Fruit fly (Drosophila melanogaster): ENCODE measurements around the gene Ir75d.

Ir75d gene

DNA sequence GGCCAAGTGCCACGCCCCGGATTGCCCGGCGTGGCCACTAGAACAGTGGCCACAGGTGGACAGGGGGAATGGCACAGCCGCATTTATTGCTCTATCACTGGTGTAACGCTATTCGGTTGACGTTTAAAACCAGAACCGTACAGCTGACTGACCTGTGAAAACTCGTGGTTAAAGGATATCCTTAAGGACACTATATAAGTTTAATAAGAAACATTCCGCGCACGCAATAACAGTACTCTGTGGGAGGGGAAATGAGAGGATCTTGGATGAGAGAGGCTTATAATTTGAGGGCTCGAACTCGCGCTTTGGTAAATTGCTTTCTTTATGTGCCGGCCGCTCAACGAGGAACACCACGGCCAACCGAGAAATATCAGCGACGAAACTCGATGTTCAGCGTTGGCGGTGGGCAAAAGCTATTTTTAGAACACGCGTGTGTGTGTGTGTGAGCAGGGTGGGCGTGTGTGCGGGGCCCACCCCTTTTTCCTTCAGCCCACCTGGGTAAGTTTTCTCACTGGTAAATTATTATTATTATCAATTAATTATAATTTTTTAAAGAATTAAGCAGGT lies 14.6 kb downstream of the Ir75d start (continued):
- TF ChIP-seq fkh (GFP tag; optimal IDR thresholded peaks at IDR 0.05) (no peak), CG3032 (tag; optimal IDR thresholded peaks at IDR 0.05) (no peak), CG11902 (GFP tag; optimal IDR thresholded peaks at IDR 0.05) (no peak), acj6 (GFP tag; optimal IDR thresholded peaks at IDR 0.05) (no peak), vri (GFP tag; optimal IDR thresholded peaks at IDR 0.05) (peak; percentile 27), Sox15 (GFP tag; optimal IDR thresholded peaks at IDR 0.05) (no peak), CG6163 (GFP tag; IDR thresholded peaks at IDR 0.05) (no peak), CG6854 (GFP tag; optimal IDR thresholded peaks at IDR 0.05) (peak; percentile 15), CG34406 (GFP tag; optimal IDR thresholded peaks at IDR 0.05) (no peak), topi (GFP tag; optimal IDR thresholded peaks at IDR 0.05) (no peak), cyc (GFP tag; optimal IDR thresholded peaks at IDR 0.05) (no peak), Hr39 (GFP tag; optimal IDR thresholded peaks at IDR 0.05) (no peak), fd59A (GFP tag; optimal IDR thresholded peaks at IDR 0.05) (no peak), dac (GFP tag; optimal IDR thresholded peaks at IDR 0.05) (no peak), Hr4 (GFP tag; optimal IDR thresholded peaks at IDR 0.05) (no peak), Met (GFP tag; optimal IDR thresholded peaks at IDR 0.05) (no peak)

DNA sequence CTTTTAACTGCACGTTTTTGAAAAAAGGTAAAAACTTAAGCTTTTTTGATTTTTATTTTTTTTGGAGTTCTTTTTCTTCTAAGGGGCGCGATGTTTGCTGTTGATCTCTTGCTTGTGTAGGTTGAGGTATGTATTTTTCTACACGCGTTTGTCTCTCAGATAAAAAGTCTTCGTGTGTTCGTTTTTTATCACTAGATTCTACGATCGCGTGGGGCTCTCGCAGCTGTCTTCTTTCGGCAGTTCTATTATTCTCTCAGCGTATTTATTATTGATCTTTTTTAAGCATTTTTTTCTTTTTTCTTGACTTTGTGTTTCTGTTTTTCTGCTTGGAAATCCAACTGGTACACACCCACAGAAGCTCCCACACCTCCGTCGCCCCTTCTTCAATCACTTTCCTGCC lies 15.9 kb downstream of the Ir75d start:
- TF ChIP-seq CG6276 (GFP tag; optimal IDR thresholded peaks at IDR 0.05) = peak; percentile 67
- no peak for TF ChIP-seq net (GFP tag; optimal IDR thresholded peaks at IDR 0.05)
- TF ChIP-seq CG16779 (tag; optimal IDR thresholded peaks at IDR 0.05) = no peak
- no peak for TF ChIP-seq topi (GFP tag; optimal IDR thresholded peaks at IDR 0.05)
- TF ChIP-seq Eip75B (GFP tag; optimal IDR thresholded peaks at IDR 0.05) = no peak
- no peak for TF ChIP-seq Met (GFP tag; optimal IDR thresholded peaks at IDR 0.05)
- TF ChIP-seq Gug (GFP tag; IDR thresholded peaks at IDR 0.05) = no peak
- no peak for TF ChIP-seq CG6854 (GFP tag; optimal IDR thresholded peaks at IDR 0.05)
- TF ChIP-seq lz (GFP tag; optimal IDR thresholded peaks at IDR 0.05) = no peak
- TF ChIP-seq Hr38 (GFP tag; optimal IDR thresholded peaks at IDR 0.05) = no peak
- no peak for TF ChIP-seq CG8319 (GFP tag; optimal IDR thresholded peaks at IDR 0.05)
- TF ChIP-seq salr (GFP tag; optimal IDR thresholded peaks at IDR 0.05) = no peak
- no peak for TF ChIP-seq Hr39 (GFP tag; optimal IDR thresholded peaks at IDR 0.05)
- no peak for TF ChIP-seq CG11294 (GFP tag; IDR thresholded peaks at IDR 0.05)
- TF ChIP-seq CG11902 (GFP tag; optimal IDR thresholded peaks at IDR 0.05) = no peak
- no peak for TF ChIP-seq OdsH (GFP tag; optimal IDR thresholded peaks at IDR 0.05)
- TF ChIP-seq CG8632 (GFP tag; optimal IDR thresholded peaks at IDR 0.05) = no peak
- TF ChIP-seq ss (GFP tag; optimal IDR thresholded peaks at IDR 0.05) = no peak
- TF ChIP-seq pdm3 (GFP tag; optimal IDR thresholded peaks at IDR 0.05) = no peak
- TF ChIP-seq CG4318 (GFP tag; optimal IDR thresholded peaks at IDR 0.05) = no peak
- TF ChIP-seq CG10669 (GFP tag; optimal IDR thresholded peaks at IDR 0.05) = no peak
- TF ChIP-seq CG31627 (GFP tag; optimal IDR thresholded peaks at IDR 0.05) = no peak
- TF ChIP-seq Sox15 (GFP tag; optimal IDR thresholded peaks at IDR 0.05) = no peak
- no peak for TF ChIP-seq CG3032 (tag; optimal IDR thresholded peaks at IDR 0.05)
- no peak for TF ChIP-seq esn (GFP tag; optimal IDR thresholded peaks at IDR 0.05)
- no peak for TF ChIP-seq Sox14 (GFP tag; optimal IDR thresholded peaks at IDR 0.05)
- TF ChIP-seq cyc (GFP tag; optimal IDR thresholded peaks at IDR 0.05) = no peak
- peak; percentile 24 for TF ChIP-seq fkh (GFP tag; optimal IDR thresholded peaks at IDR 0.05)
- no peak for TF ChIP-seq dsx (GFP tag; optimal IDR thresholded peaks at IDR 0.05; ENCODE audit: poor library complexity, severe bottlenecking)
- TF ChIP-seq Eip93F (GFP tag; optimal IDR thresholded peaks at IDR 0.05) = no peak
- TF ChIP-seq CG32006 (GFP tag; optimal IDR thresholded peaks at IDR 0.05) = no peak
- TF ChIP-seq svp (GFP tag) = no peak
- no peak for TF ChIP-seq CG6808 (GFP tag; optimal IDR thresholded peaks at IDR 0.05)
- TF ChIP-seq eg (GFP tag; IDR thresholded peaks at IDR 0.05) = peak; percentile 59; the same call in 1 of the 3 replicates
- TF ChIP-seq Eip78C (GFP tag) = no peak
- TF ChIP-seq spab (GFP tag; optimal IDR thresholded peaks at IDR 0.05) = peak; percentile 25
- no peak for TF ChIP-seq CG10631 (GFP tag; optimal IDR thresholded peaks at IDR 0.05)
- no peak for TF ChIP-seq CG11762 (GFP tag; optimal IDR thresholded peaks at IDR 0.05; ENCODE audit: insufficient read depth)
- TF ChIP-seq CG15336 (GFP tag; IDR thresholded peaks at IDR 0.05) = peak; percentile 44; the same call in 1 of the 2 replicates
- peak; percentile 79; the same call in 1 of the 3 replicates for TF ChIP-seq CG6163 (GFP tag; IDR thresholded peaks at IDR 0.05)
- peak; percentile 24; the same call in 1 of the 3 replicates for TF ChIP-seq CG8119 (GFP tag; IDR thresholded peaks at IDR 0.05)
